Worm (Caenorhabditis elegans): ENCODE measurements around the gene pigc-1.

The pigc-1 gene

DNA sequence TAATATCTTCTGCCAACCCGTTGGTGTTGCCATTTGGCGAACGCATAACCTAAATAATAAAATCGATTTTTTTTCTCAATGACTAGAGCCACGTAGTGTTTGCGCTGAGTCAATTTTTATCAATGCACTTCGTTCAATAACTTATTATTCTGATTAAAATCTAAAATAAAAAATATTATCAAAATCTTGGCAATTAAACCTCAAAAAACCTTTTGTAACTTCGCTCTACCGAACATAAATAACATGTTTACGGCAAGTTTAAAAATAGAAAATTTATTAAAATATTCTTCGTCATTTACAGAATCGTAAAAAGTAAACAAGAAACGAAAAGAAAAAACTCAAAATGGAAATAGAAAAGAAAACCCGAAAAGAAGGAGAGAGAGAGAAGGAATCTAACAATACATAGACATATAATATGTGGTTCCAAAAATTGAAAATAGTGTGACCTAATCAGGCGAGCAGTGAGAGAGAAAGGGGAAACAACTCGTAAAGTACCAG, at the start of gene pigc-1:
pigc-1 (minus strand) TSS at position 51 of the 498 bp plus-strand sequence.
- TF ChIP-seq F57C9.4 (tag; optimal IDR thresholded peaks at IDR 0.05): no peak
- TF ChIP-seq madf-6 (GFP tag; IDR thresholded peaks at IDR 0.05): peak; percentile 24; the same call in 1 of the 2 replicates
- no peak for TF ChIP-seq egrh-3 (GFP tag; IDR thresholded peaks at IDR 0.05)
- TF ChIP-seq B0336.3 (GFP tag; IDR thresholded peaks at IDR 0.05): 0 out of 2 replicates have a peak, but pooled peaks have one; percentile 10
- no peak for TF ChIP-seq snpc-4 (GFP tag; optimal IDR thresholded peaks at IDR 0.05)
- peak in 1 of 4 experiments; percentile 30 for TF ChIP-seq snpc-4 (tag; optimal IDR thresholded peaks at IDR 0.05)
- TF ChIP-seq Y56A3A.18 (GFP tag; IDR thresholded peaks at IDR 0.05): 0 out of 2 replicates have a peak, but pooled peaks have one; percentile 27

DNA sequence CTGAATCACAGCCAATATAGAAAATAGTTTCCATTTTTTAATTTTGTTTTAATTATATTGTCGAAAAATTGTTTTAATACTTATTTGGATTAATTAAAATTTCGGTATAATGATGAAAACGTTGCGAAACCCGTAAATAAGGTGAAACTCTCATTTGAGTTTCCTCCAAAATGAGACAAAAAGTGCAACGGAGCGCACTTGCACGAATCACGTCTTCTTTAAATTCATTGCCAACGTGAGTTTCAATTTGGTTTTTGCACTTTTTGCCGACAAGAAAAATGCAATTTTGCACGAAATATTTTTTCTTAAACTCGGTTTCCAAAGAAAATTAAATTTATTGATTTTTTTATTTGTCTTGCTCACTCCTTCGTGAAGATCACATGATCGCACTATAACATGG, 43.1 kb upstream of the pigc-1 start, which contains the start of gene daf-15:
daf-15 (plus strand) TSS at position 171 of the 400 bp plus-strand sequence.
- no peak for TF ChIP-seq F10E7.11 (tag; optimal IDR thresholded peaks at IDR 0.05)
- TF ChIP-seq cebp-1 (GFP tag; IDR thresholded peaks at IDR 0.05): no peak
- peak; percentile 79 for TF ChIP-seq cebp-1 (tag; optimal IDR thresholded peaks at IDR 0.05)
- no peak for TF ChIP-seq pha-4 (tag; optimal IDR thresholded peaks at IDR 0.05)
- no peak for TF ChIP-seq sptf-2 (GFP tag; optimal IDR thresholded peaks at IDR 0.05)
- no peak for TF ChIP-seq nfya-2 (GFP tag; IDR thresholded peaks at IDR 0.05)
- no peak for TF ChIP-seq F39B2.1 (GFP tag; IDR thresholded peaks at IDR 0.05)
- no peak for TF ChIP-seq aptf-3 (GFP tag; IDR thresholded peaks at IDR 0.05)
- no peak for TF ChIP-seq somi-1 (GFP tag; optimal IDR thresholded peaks at IDR 0.05)
- TF ChIP-seq Y79H2A.3 (GFP tag; conservative IDR thresholded peaks at IDR 0.05): no peak
- no peak for TF ChIP-seq madf-10 (tag; optimal IDR thresholded peaks at IDR 0.05)
- no peak for TF ChIP-seq C06A6.2 (GFP tag; conservative IDR thresholded peaks at IDR 0.05)
- no peak for TF ChIP-seq D2030.7 (GFP tag; IDR thresholded peaks at IDR 0.05)
- peak; percentile 74 for TF ChIP-seq efl-1 (GFP tag; optimal IDR thresholded peaks at IDR 0.05)
- no peak for TF ChIP-seq ceh-91 (GFP tag; IDR thresholded peaks at IDR 0.05)
- TF ChIP-seq mcd-1 (GFP tag; IDR thresholded peaks at IDR 0.05): peak; percentile 94
- no peak for TF ChIP-seq ceh-27 (GFP tag; optimal IDR thresholded peaks at IDR 0.05)
- no peak for TF ChIP-seq ccch-3 (GFP tag; optimal IDR thresholded peaks at IDR 0.05)
- no peak for TF ChIP-seq mxl-1 (tag; optimal IDR thresholded peaks at IDR 0.05)
- TF ChIP-seq ztf-18 (tag; optimal IDR thresholded peaks at IDR 0.05): no peak
- peak; percentile 57 for TF ChIP-seq attf-5 (GFP tag; optimal IDR thresholded peaks at IDR 0.05)
- peak; percentile 80 for TF ChIP-seq lin-54 (GFP tag; optimal IDR thresholded peaks at IDR 0.05)
- peak; percentile 52 for TF ChIP-seq dpl-1 (GFP tag; optimal IDR thresholded peaks at IDR 0.05)
- no peak for TF ChIP-seq pbrm-1 (GFP tag; IDR thresholded peaks at IDR 0.05)
- TF ChIP-seq dpff-1 (tag; optimal IDR thresholded peaks at IDR 0.05): no peak
- peak in 2 of 3 experiments; percentile 39 to 78 for TF ChIP-seq lin-35 (GFP tag; optimal IDR thresholded peaks at IDR 0.05)
- no peak for TF ChIP-seq nfya-1 (tag; optimal IDR thresholded peaks at IDR 0.05; ENCODE audit: borderline replicate concordance, insufficient read depth)
- TF ChIP-seq hmg-20 (GFP tag; IDR thresholded peaks at IDR 0.05): no peak

DNA sequence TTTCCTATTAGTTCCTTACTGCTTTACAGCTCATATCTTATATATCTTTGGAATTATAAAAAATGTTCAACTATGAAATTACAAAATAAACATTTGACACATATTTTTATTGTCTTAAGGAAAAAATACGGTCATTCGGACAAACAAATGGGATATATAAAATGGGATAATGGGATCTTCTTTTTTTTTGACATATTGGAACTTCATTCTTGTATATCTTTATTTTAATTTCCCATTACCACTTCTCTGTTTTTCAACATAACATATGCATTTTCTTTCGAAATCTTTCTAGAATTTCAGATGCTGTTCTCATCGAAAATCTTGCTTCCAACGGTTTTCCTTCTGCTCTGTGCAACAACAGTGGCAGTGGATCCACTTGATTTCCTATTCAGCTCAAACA, 41.9 kb upstream of the pigc-1 start, which contains the start of gene C10C5.7:
C10C5.7 (plus strand) TSS at position 301 of the 400 bp plus-strand sequence.
- no peak for TF ChIP-seq rcor-1 (GFP tag; IDR thresholded peaks at IDR 0.05)
- no peak for TF ChIP-seq aptf-2 (GFP tag; conservative IDR thresholded peaks at IDR 0.05)
- no peak for TF ChIP-seq Y53G8AR.9 (GFP tag; conservative IDR thresholded peaks at IDR 0.05)
- TF ChIP-seq ekl-4 (GFP tag; IDR thresholded peaks at IDR 0.05): no peak
- TF ChIP-seq let-526 (GFP tag; IDR thresholded peaks at IDR 0.05): no peak
- TF ChIP-seq cebp-2 (GFP tag; IDR thresholded peaks at IDR 0.05): no peak
- no peak for TF ChIP-seq ets-4 (GFP tag; optimal IDR thresholded peaks at IDR 0.05)
- TF ChIP-seq F37B4.10 (GFP tag; IDR thresholded peaks at IDR 0.05): no peak
- TF ChIP-seq nhr-179 (tag; optimal IDR thresholded peaks at IDR 0.05): no peak
- TF ChIP-seq egrh-3 (GFP tag; IDR thresholded peaks at IDR 0.05): no peak
